Worm (Caenorhabditis elegans) whole organism, young adult: ENCODE measurements around the gene ugt-36.
A peak's percentile ranks its signal among the peaks of the same experiment; 100 is the strongest.

Experiments
- B0261.1 ChIP-seq: sonication (generic microtip); optimal IDR thresholded peaks from 2 replicates; lab custom pipeline; 2016; ENCODE audit warnings: mild to moderate bottlenecking, missing genetic modification characterization, moderate library complexity, missing compliant biosample characterization
- C17E4.6 ChIP-seq: fragments of 200-800 bp; sonication (Bioruptor generic); IDR thresholded peaks from 2 replicates; pipeline ENCODE4 v1.3.6; 2022; ENCODE audit warnings: missing genetic modification reagents, missing genetic modification characterization, missing compliant biosample characterization
- Y53G8AR.9 ChIP-seq: fragments of 200-800 bp; sonication (Bioruptor generic); conservative IDR thresholded peaks from 2 replicates; pipeline ENCODE4 v1.3.6; 2022; ENCODE audit warnings: missing genetic modification reagents, missing genetic modification characterization, missing compliant biosample characterization
- attf-6 ChIP-seq: fragments of 200-800 bp; sonication (Bioruptor generic); IDR thresholded peaks from 2 replicates; pipeline ENCODE4 v1.3.6; 2022; ENCODE audit warnings: missing genetic modification reagents, missing genetic modification characterization, missing compliant biosample characterization
- cebp-1 ChIP-seq, 2 experiments: fragments of 200-800 bp in 1 of 2; sonication (Bioruptor generic) in 1 of 2; sonication (generic microtip) in 1 of 2; IDR thresholded peaks in 1 of 2; optimal IDR thresholded peaks in 1 of 2; 2 replicates each; pipeline versions ENCODE4 v1.3.6 to Lab custom; 2017 to 2022; ENCODE audit warnings: missing compliant biosample characterization in 2 of 2, missing genetic modification characterization in 2 of 2, mild to moderate bottlenecking in 1 of 2, missing genetic modification reagents in 1 of 2, moderate library complexity in 1 of 2
- dox-1 ChIP-seq: fragments of 200-800 bp; sonication (Bioruptor generic); IDR thresholded peaks from 2 replicates; pipeline ENCODE4 v1.3.6; 2022; ENCODE audit warnings: missing genetic modification reagents, missing genetic modification characterization, missing compliant biosample characterization
- gei-17 ChIP-seq: fragments of 200-800 bp; sonication (Bioruptor generic); optimal IDR thresholded peaks from 2 replicates; lab custom pipeline; 2018; ENCODE audit warnings: mild to moderate bottlenecking, missing genetic modification characterization, missing compliant biosample characterization
- hmg-1.2 ChIP-seq: fragments of 200-800 bp; sonication (Bioruptor generic); IDR thresholded peaks from 2 replicates; pipeline ENCODE4 v1.3.6; 2022; ENCODE audit warnings: missing genetic modification reagents, missing genetic modification characterization, missing compliant biosample characterization
- hmg-20 ChIP-seq: fragments of 200-800 bp; sonication (Bioruptor generic); IDR thresholded peaks from 2 replicates; pipeline ENCODE4 v1.3.6; 2022; ENCODE audit warnings: missing genetic modification reagents, missing genetic modification characterization, missing compliant biosample characterization
- hsf-1 ChIP-seq: fragments of 200-800 bp; sonication (Bioruptor generic); IDR thresholded peaks from 2 replicates; pipeline ENCODE4 v1.3.6; 2022; ENCODE audit warnings: missing genetic modification reagents, missing genetic modification characterization, missing compliant biosample characterization
- nfya-2 ChIP-seq: fragments of 200-800 bp; sonication (Bioruptor generic); IDR thresholded peaks from 2 replicates; pipeline ENCODE4 v1.3.6; 2022; ENCODE audit warnings: missing genetic modification reagents, missing genetic modification characterization, missing compliant biosample characterization
- nfyb-1 ChIP-seq: fragments of 200-800 bp; sonication (Bioruptor generic); IDR thresholded peaks from 2 replicates; pipeline ENCODE4 v1.3.6; 2022; ENCODE audit warnings: missing genetic modification reagents, missing genetic modification characterization, missing compliant biosample characterization
- nhr-120 ChIP-seq: fragments of 200-800 bp; sonication (Bioruptor generic); IDR thresholded peaks from 2 replicates; pipeline ENCODE4 v1.3.6; 2022; ENCODE audit warnings: missing genetic modification characterization, missing compliant biosample characterization
- repo-1 ChIP-seq: sonication (generic microtip); optimal IDR thresholded peaks from 2 replicates; lab custom pipeline; 2017; ENCODE audit warnings: mild to moderate bottlenecking, missing genetic modification characterization, missing compliant biosample characterization
- snpc-1.1 ChIP-seq: sonication (generic microtip); optimal IDR thresholded peaks from 2 replicates; lab custom pipeline; 2017; ENCODE audit warnings: missing genetic modification characterization, mild to moderate bottlenecking, missing compliant biosample characterization, antibody characterized with exemption, moderate library complexity, missing genotype, missing genetic modification reagents; ENCODE audit not compliant: insufficient read depth
- snpc-3.4 ChIP-seq: sonication (generic microtip); optimal IDR thresholded peaks from 2 replicates; lab custom pipeline; 2017; ENCODE audit warnings: missing genetic modification characterization, mild to moderate bottlenecking, missing compliant biosample characterization, antibody characterized with exemption, moderate library complexity, missing genotype, missing genetic modification reagents
- unc-130 ChIP-seq: sonication (generic microtip); optimal IDR thresholded peaks from 2 replicates; lab custom pipeline; 2016; ENCODE audit warnings: missing genetic modification reagents, missing genetic modification characterization, missing compliant biosample characterization
- zfh-2 ChIP-seq: fragments of 200-800 bp; sonication (Bioruptor generic); conservative IDR thresholded peaks from 2 replicates; pipeline ENCODE4 v1.3.6; 2022; ENCODE audit warnings: missing genetic modification reagents, missing genetic modification characterization, missing compliant biosample characterization
- ztf-26 ChIP-seq: sonication (generic microtip); optimal IDR thresholded peaks from 2 replicates; lab custom pipeline; 2017; ENCODE audit warnings: missing genetic modification characterization, missing compliant biosample characterization

ugt-36 gene

DNA sequence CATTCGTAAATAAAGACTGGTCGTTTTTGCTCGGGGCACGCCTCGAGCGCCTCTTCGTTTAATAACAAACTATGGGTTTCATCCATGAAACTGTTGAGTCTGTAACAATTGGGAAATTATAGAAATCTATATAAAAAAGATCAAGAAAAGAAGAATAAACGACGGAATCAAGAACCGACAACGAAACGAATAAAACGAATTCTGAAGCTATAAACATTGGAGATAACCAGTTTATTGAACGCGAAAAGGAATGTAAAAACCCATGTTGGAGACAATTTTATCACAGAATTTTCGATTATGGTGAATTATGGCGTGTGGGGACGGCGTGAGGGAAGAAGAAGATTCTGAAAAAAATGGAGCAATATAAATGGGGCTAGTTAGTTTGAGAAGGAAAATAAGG is 48.0 kb downstream of the ugt-36 start, which contains the start of gene soap-1:
Gene soap-1 (minus strand): TSS at position 101 of the 400 bp plus-strand sequence.
- TF ChIP-seq unc-130 (GFP tag; lab: Kevin White, UChicago) (no peak), C17E4.6 (GFP tag; lab: Robert Waterston, UW) (no peak), Y53G8AR.9 (GFP tag; lab: Robert Waterston, UW) (no peak), hmg-20 (GFP tag; lab: Robert Waterston, UW) (no peak), snpc-3.4 (tag; lab: Kevin White, UChicago) (no peak), hmg-1.2 (GFP tag; lab: Robert Waterston, UW) (no peak), nfyb-1 (GFP tag; lab: Robert Waterston, UW) (no peak)

DNA sequence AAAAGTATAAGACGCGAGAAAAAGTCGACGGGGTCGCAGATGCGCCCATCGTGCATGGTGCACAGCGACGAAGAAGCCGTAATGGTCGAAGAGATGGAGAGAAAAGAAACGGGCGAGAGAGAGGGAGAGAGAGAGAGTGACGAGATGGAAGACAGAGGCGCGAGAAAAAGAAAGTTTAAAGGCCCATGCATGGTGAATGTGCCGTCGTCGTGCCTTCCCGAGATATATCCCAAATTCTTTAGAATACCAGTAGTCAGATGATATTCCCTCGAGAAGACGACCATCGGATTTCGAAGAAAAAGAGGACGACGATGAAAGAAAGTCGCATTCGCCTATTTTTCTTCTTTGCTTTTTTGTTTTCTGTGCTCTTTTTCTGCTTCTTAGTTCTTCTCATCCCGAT is 49.2 kb downstream of the ugt-36 start:
- TF ChIP-seq cebp-1 (GFP tag; IDR thresholded peaks at IDR 0.05; lab: Robert Waterston, UW): no peak
- peak; percentile 16 for TF ChIP-seq cebp-1 (tag; optimal IDR thresholded peaks at IDR 0.05; lab: Kevin White, UChicago)
- no peak for TF ChIP-seq B0261.1 (tag; lab: Kevin White, UChicago)
- TF ChIP-seq ztf-26 (tag; lab: Kevin White, UChicago): no peak
- peak; percentile 8; the same call in 1 of the 2 replicates for TF ChIP-seq dox-1 (GFP tag; lab: Robert Waterston, UW)
- peak; percentile 71 for TF ChIP-seq zfh-2
- TF ChIP-seq snpc-1.1: no peak
- no peak for TF ChIP-seq attf-6
- 0 out of 2 replicates have a peak, but pooled peaks have one; percentile 22 for TF ChIP-seq hsf-1 (GFP tag; lab: Robert Waterston, UW)
- TF ChIP-seq nfya-2 (GFP tag; lab: Robert Waterston, UW): no peak
- no peak for TF ChIP-seq gei-17
- no peak for TF ChIP-seq repo-1
- TF ChIP-seq nhr-120 (GFP tag; lab: Robert Waterston, UW): no peak
